Worm (Caenorhabditis elegans): ENCODE measurements around the gene irld-66.

- TF ChIP-seq M03D4.4 (tag; optimal IDR thresholded peaks at IDR 0.05) (no peak), ceh-39 (tag; optimal IDR thresholded peaks at IDR 0.05) (no peak), elt-1 (tag; optimal IDR thresholded peaks at IDR 0.05; ENCODE audit: borderline replicate concordance, insufficient read depth) (no peak), lsy-2 (tag; optimal IDR thresholded peaks at IDR 0.05) (no peak), ztf-11 (tag; optimal IDR thresholded peaks at IDR 0.05) (no peak), nhr-2 (tag; optimal IDR thresholded peaks at IDR 0.05) (no peak), ces-1 (GFP tag; optimal IDR thresholded peaks at IDR 0.05) (no peak), zip-8 (tag; optimal IDR thresholded peaks at IDR 0.05) (no peak), mab-5 (tag; optimal IDR thresholded peaks at IDR 0.05) (no peak), nhr-76 (tag; optimal IDR thresholded peaks at IDR 0.05) (no peak), flh-1 (GFP tag; optimal IDR thresholded peaks at IDR 0.05) (no peak)
Measured at ce11 chrII:2976597-2976996, 36.0 kb upstream of the irld-66 start, which contains the start of gene nhr-88.
